Fruit fly (Drosophila melanogaster) whole organism, adult: ENCODE data around the gene pie.

Experiments
- CG12768 ChIP-seq: fragments of 200-800 bp; sonication (Bioruptor generic); optimal IDR thresholded peaks from 2 replicates; lab custom pipeline; 2017; ENCODE audit warnings: missing biosample characterization, missing genetic modification characterization, mild to moderate bottlenecking, moderate library complexity, missing genetic modification reagents
- CG14711 ChIP-seq: fragments of 200-800 bp; sonication (Bioruptor generic); optimal IDR thresholded peaks from 2 replicates; lab custom pipeline; 2018; ENCODE audit warnings: missing biosample characterization, mild to moderate bottlenecking, missing genetic modification characterization, moderate library complexity
- CG1620 ChIP-seq: fragments of 200-800 bp; sonication (Bioruptor generic); optimal IDR thresholded peaks from 2 replicates; lab custom pipeline; 2016; ENCODE audit warnings: missing biosample characterization, missing genetic modification characterization
- CG7045 ChIP-seq: fragments of 200-800 bp; sonication (Bioruptor generic); optimal IDR thresholded peaks from 2 replicates; lab custom pipeline; 2017; ENCODE audit warnings: missing biosample characterization, mild to moderate bottlenecking, missing genetic modification characterization
- Clk ChIP-seq: fragments of 200-800 bp; sonication (Bioruptor generic); optimal IDR thresholded peaks from 2 replicates; lab custom pipeline; 2017; ENCODE audit warnings: missing biosample characterization, missing genetic modification characterization
- Crg-1 ChIP-seq: fragments of 200-800 bp; sonication (Bioruptor generic); optimal IDR thresholded peaks from 2 replicates; lab custom pipeline; 2016; ENCODE audit warnings: missing biosample characterization, missing genetic modification characterization
- Hr96 ChIP-seq: fragments of 200-800 bp; sonication (Bioruptor generic); optimal IDR thresholded peaks from 2 replicates; lab custom pipeline; 2016; ENCODE audit warnings: missing biosample characterization, missing genetic modification characterization
- Mnt ChIP-seq: fragments of 200-800 bp; sonication (Bioruptor generic); optimal IDR thresholded peaks from 2 replicates; lab custom pipeline; 2016; ENCODE audit warnings: missing biosample characterization, mild to moderate bottlenecking, missing genetic modification characterization
- bab1 ChIP-seq: fragments of 200-800 bp; sonication (Bioruptor generic); optimal IDR thresholded peaks from 3 replicates; lab custom pipeline; 2019; ENCODE audit warnings: missing biosample characterization, mild to moderate bottlenecking, missing genetic modification characterization, moderate library complexity
- cic ChIP-seq: fragments of 200-800 bp; sonication (Bioruptor generic); optimal IDR thresholded peaks from 2 replicates; lab custom pipeline; 2017; ENCODE audit warnings: missing biosample characterization, mild to moderate bottlenecking, missing genetic modification characterization, moderate library complexity
- cnc ChIP-seq, 2 experiments: fragments of >200 bp; optimal IDR thresholded peaks; 2 replicates each; lab custom pipeline; 2017
- kay ChIP-seq: fragments of 200-800 bp; sonication (Bioruptor generic); peaks from one replicate; lab custom pipeline; 2016; ENCODE audit warnings: missing biosample characterization, missing genetic modification characterization, borderline replicate concordance
- tj ChIP-seq: fragments of 200-800 bp; sonication (Bioruptor generic); optimal IDR thresholded peaks from 3 replicates; lab custom pipeline; 2017; ENCODE audit warnings: missing biosample characterization, mild to moderate bottlenecking, missing genetic modification characterization, moderate library complexity

- no peak for TF ChIP-seq CG1620 (GFP tag; lab: Kevin White, UChicago)
- no peak for TF ChIP-seq cic (GFP tag; lab: Kevin White, UChicago)
- TF ChIP-seq CG12768 = no peak
- TF ChIP-seq Clk (GFP tag; lab: Kevin White, UChicago) = no peak
- TF ChIP-seq CG7045 = no peak
- no peak for TF ChIP-seq kay (GFP tag; lab: Kevin White, UChicago)
- TF ChIP-seq CG14711 (tag; lab: Kevin White, UChicago) = no peak
- TF ChIP-seq cnc (optimal IDR thresholded peaks at IDR 0.05; lab: Kevin White, UChicago) = no peak
- TF ChIP-seq Mnt = no peak
- no peak for TF ChIP-seq Crg-1 (GFP tag; lab: Kevin White, UChicago)
- no peak for TF ChIP-seq Hr96 (GFP tag; lab: Kevin White, UChicago)
- TF ChIP-seq bab1 (GFP tag; lab: Kevin White, UChicago) = no peak
- TF ChIP-seq tj (GFP tag; lab: Kevin White, UChicago) = no peak
These were observed 35.8 kb downstream of the pie start for dm6 chr2L:10386824-10387223.
